Fruit fly (Drosophila melanogaster): ENCODE measurements around the gene Elo68beta.

Gene Elo68beta

DNA sequence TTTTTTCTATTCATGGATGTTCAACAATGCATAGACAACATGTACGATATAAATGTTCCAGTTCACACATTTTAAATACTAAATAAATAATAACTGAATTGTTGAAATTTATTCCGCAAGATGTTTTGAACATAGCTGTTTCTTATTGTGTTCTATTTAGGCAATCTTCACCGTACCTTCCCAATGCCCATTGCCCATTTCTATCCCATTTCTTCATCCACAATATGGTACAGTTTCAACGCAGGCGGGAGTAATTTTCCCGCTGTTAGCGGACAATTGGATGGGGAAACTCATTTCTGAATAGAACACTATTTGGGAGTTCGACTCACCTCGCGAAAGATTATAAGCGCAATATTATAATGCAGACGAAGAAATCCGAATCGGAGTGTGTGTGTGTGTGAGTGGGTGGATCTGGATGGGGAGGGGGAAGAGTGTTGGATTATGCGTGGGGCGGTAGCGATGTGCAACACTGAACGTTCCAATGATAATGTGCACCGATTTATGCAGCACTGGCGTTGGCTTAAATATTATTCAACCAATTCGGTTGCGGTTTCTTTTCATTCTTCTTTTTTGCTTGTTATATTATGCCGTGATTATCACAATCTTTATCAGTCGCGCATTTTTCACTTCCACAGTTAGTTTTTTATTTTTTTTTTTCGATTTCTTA lies 9.4 kb downstream of the Elo68beta start (continued):
- TF ChIP-seq crol (GFP tag; IDR thresholded peaks at IDR 0.05) (peak; percentile 86), lov (optimal IDR thresholded peaks at IDR 0.05) (no peak), lov (GFP tag; IDR thresholded peaks at IDR 0.05) (0 out of 3 replicates have a peak, but pooled peaks have one; percentile 5), tll (GFP tag; optimal IDR thresholded peaks at IDR 0.05) (no peak), YL-1 (GFP tag; optimal IDR thresholded peaks at IDR 0.05) (peak; percentile 25), Opbp (GFP tag; IDR thresholded peaks at IDR 0.05; ENCODE audit: partially characterized antibody) (peak; percentile 42; the same call in 1 of the 3 replicates), stwl (tag; optimal IDR thresholded peaks at IDR 0.05) (peak; percentile 85), esg (GFP tag; conservative IDR thresholded peaks at IDR 0.05) (no peak), CG1529 (GFP tag; optimal IDR thresholded peaks at IDR 0.05) (peak; percentile 3), abd-A (tag; optimal IDR thresholded peaks at IDR 0.05) (no peak), fu2 (GFP tag; optimal IDR thresholded peaks at IDR 0.05) (peak; percentile 34), corto (GFP tag; optimal IDR thresholded peaks at IDR 0.05) (peak; percentile 47), trem (tag; optimal IDR thresholded peaks at IDR 0.05) (peak; percentile 32), Taf1 (GFP tag; IDR thresholded peaks at IDR 0.05) (0 out of 2 replicates have a peak, but pooled peaks have one; percentile 21), chn (GFP tag; optimal IDR thresholded peaks at IDR 0.05) (peak; percentile 88), croc (GFP tag; conservative IDR thresholded peaks at IDR 0.05) (no peak), CG31224 (GFP tag; IDR thresholded peaks at IDR 0.05) (no peak), pfk (GFP tag; optimal IDR thresholded peaks at IDR 0.05) (no peak), CG10462 (GFP tag; optimal IDR thresholded peaks at IDR 0.05) (peak; percentile 43), sd (tag; optimal IDR thresholded peaks at IDR 0.05) (peak; percentile 34), Sry-δ (GFP tag; optimal IDR thresholded peaks at IDR 0.05) (peak; percentile 53), hbn (GFP tag; IDR thresholded peaks at IDR 0.05; ENCODE audit: partially characterized antibody) (no peak; the same call in 1 of the 2 replicates), eyg (GFP tag; optimal IDR thresholded peaks at IDR 0.05) (peak; percentile 27), CG2116 (GFP tag; optimal IDR thresholded peaks at IDR 0.05) (peak; percentile 6), Ada2b (GFP tag; IDR thresholded peaks at IDR 0.05) (no peak), CG17802 (tag; optimal IDR thresholded peaks at IDR 0.05) (peak; percentile 12), CG6813 (GFP tag; optimal IDR thresholded peaks at IDR 0.05) (peak; percentile 27), CG3065 (GFP tag; optimal IDR thresholded peaks at IDR 0.05) (peak; percentile 34), maf-S (GFP tag; optimal IDR thresholded peaks at IDR 0.05) (peak; percentile 64), dmrt11E (tag; optimal IDR thresholded peaks at IDR 0.05) (peak; percentile 31), fd64A (GFP tag; optimal IDR thresholded peaks at IDR 0.05) (no peak), CG30020 (tag; optimal IDR thresholded peaks at IDR 0.05) (no peak), CG12104 (GFP tag; optimal IDR thresholded peaks at IDR 0.05) (no peak), gt (GFP tag; IDR thresholded peaks at IDR 0.05) (no peak), prd (optimal IDR thresholded peaks at IDR 0.05) (no peak), prd (GFP tag; IDR thresholded peaks at IDR 0.05) (peak; percentile 52), cwo (GFP tag; optimal IDR thresholded peaks at IDR 0.05) (peak; percentile 54), eve (GFP tag; optimal IDR thresholded peaks at IDR 0.05) (peak in 1 of 2 experiments; percentile 58), CG7745 (tag; optimal IDR thresholded peaks at IDR 0.05) (no peak), CG15479 (GFP tag; optimal IDR thresholded peaks at IDR 0.05) (no peak), CG7556 (GFP tag; optimal IDR thresholded peaks at IDR 0.05) (peak; percentile 5), tin (GFP tag; optimal IDR thresholded peaks at IDR 0.05) (peak; percentile 62), Hr3 (GFP tag; optimal IDR thresholded peaks at IDR 0.05) (no peak), Fer3 (tag; optimal IDR thresholded peaks at IDR 0.05) (peak; percentile 24), mld (GFP tag; IDR thresholded peaks at IDR 0.05; ENCODE audit: partially characterized antibody) (no peak), Hey (tag; optimal IDR thresholded peaks at IDR 0.05) (no peak), fd3F (GFP tag; optimal IDR thresholded peaks at IDR 0.05) (no peak), Jarid2 (GFP tag; optimal IDR thresholded peaks at IDR 0.05) (no peak), H2.0 (GFP tag; IDR thresholded peaks at IDR 0.05) (peak; percentile 19; the same call in 1 of the 2 replicates)
